Worm (Caenorhabditis elegans) whole organism, young adult: ENCODE results near the gene F13H10.8.
A peak's percentile ranks its signal among the peaks of the same experiment; 100 is the strongest.

Experiments
- B0019.2 ChIP-seq: fragments of 200-800 bp; sonication (Bioruptor generic); conservative IDR thresholded peaks from 2 replicates; pipeline ENCODE4 v1.3.6; 2022; ENCODE audit warnings: missing genetic modification reagents, missing genetic modification characterization, missing compliant biosample characterization
- B0035.1 ChIP-seq: sonication (generic microtip); optimal IDR thresholded peaks from 2 replicates; lab custom pipeline; 2016; ENCODE audit warnings: missing genetic modification characterization, mild to moderate bottlenecking, missing compliant biosample characterization, missing genotype, missing genetic modification reagents
- B0261.1 ChIP-seq: sonication (generic microtip); optimal IDR thresholded peaks from 2 replicates; lab custom pipeline; 2016; ENCODE audit warnings: mild to moderate bottlenecking, missing genetic modification characterization, moderate library complexity, missing compliant biosample characterization
- C17E4.6 ChIP-seq: fragments of 200-800 bp; sonication (Bioruptor generic); IDR thresholded peaks from 2 replicates; pipeline ENCODE4 v1.3.6; 2022; ENCODE audit warnings: missing genetic modification reagents, missing genetic modification characterization, missing compliant biosample characterization
- D2030.7 ChIP-seq: fragments of 200-800 bp; sonication (Bioruptor generic); IDR thresholded peaks from 2 replicates; pipeline ENCODE4 v1.3.6; 2022; ENCODE audit warnings: missing genetic modification reagents, missing genetic modification characterization, missing compliant biosample characterization
- F10E7.11 ChIP-seq: sonication (generic microtip); optimal IDR thresholded peaks from 2 replicates; lab custom pipeline; 2017; ENCODE audit warnings: mild to moderate bottlenecking, missing genetic modification characterization, moderate library complexity, missing compliant biosample characterization
- F22D6.2 ChIP-seq: sonication (generic microtip); optimal IDR thresholded peaks from 2 replicates; lab custom pipeline; 2016; ENCODE audit warnings: mild to moderate bottlenecking, missing genetic modification characterization, missing compliant biosample characterization
- F23B12.7 ChIP-seq: sonication (generic microtip); optimal IDR thresholded peaks from 2 replicates; lab custom pipeline; 2017; ENCODE audit warnings: missing genetic modification characterization, mild to moderate bottlenecking, missing compliant biosample characterization, antibody characterized with exemption, moderate library complexity; ENCODE audit not compliant: insufficient read depth
- F52B5.7 ChIP-seq: sonication (generic microtip); optimal IDR thresholded peaks from 2 replicates; lab custom pipeline; 2016; ENCODE audit warnings: mild to moderate bottlenecking, missing genetic modification characterization, missing compliant biosample characterization
- F55B11.4 ChIP-seq: sonication (generic microtip); optimal IDR thresholded peaks from 2 replicates; lab custom pipeline; 2016; ENCODE audit warnings: missing compliant biosample characterization, missing genetic modification characterization, borderline replicate concordance; ENCODE audit not compliant: insufficient read depth
- F57A8.1 ChIP-seq: fragments of 200-800 bp; sonication (Bioruptor generic); optimal IDR thresholded peaks from 2 replicates; lab custom pipeline; 2018; ENCODE audit warnings: mild to moderate bottlenecking, missing genetic modification characterization, moderate library complexity, missing compliant biosample characterization
- T07F8.4 ChIP-seq: sonication (generic microtip); optimal IDR thresholded peaks from 2 replicates; lab custom pipeline; 2016; ENCODE audit warnings: mild to moderate bottlenecking, missing genetic modification characterization, moderate library complexity, missing compliant biosample characterization
- Y56A3A.18 ChIP-seq: fragments of 200-800 bp; sonication (Bioruptor generic); IDR thresholded peaks from 2 replicates; pipeline ENCODE4 v1.3.6; 2022; ENCODE audit warnings: missing genetic modification reagents, missing genetic modification characterization, missing compliant biosample characterization
- aptf-3 ChIP-seq: fragments of 200-800 bp; sonication (Bioruptor generic); IDR thresholded peaks from 2 replicates; pipeline ENCODE4 v1.3.6; 2022; ENCODE audit warnings: missing genetic modification characterization, missing compliant biosample characterization
- attf-5 ChIP-seq: fragments of 200-800 bp; sonication (Bioruptor generic); optimal IDR thresholded peaks from 2 replicates; lab custom pipeline; 2018; ENCODE audit warnings: mild to moderate bottlenecking, missing genetic modification characterization, missing compliant biosample characterization
- bed-1 ChIP-seq: fragments of 200-800 bp; sonication (Bioruptor generic); IDR thresholded peaks from 2 replicates; pipeline ENCODE4 v1.3.6; 2022; ENCODE audit warnings: missing genetic modification reagents, missing genetic modification characterization, missing compliant biosample characterization
- ceh-40 ChIP-seq: fragments of 200-800 bp; sonication (Bioruptor generic); IDR thresholded peaks from 2 replicates; pipeline ENCODE4 v1.3.6; 2022; ENCODE audit warnings: missing genetic modification characterization, missing compliant biosample characterization
- ceh-79 ChIP-seq: sonication (generic microtip); optimal IDR thresholded peaks from 2 replicates; lab custom pipeline; 2017; ENCODE audit warnings: mild to moderate bottlenecking, missing genetic modification characterization, missing compliant biosample characterization
- ceh-91 ChIP-seq: fragments of 200-800 bp; sonication (Bioruptor generic); IDR thresholded peaks from 2 replicates; pipeline ENCODE4 v1.3.6; 2022; ENCODE audit warnings: missing genetic modification reagents, missing genetic modification characterization, missing compliant biosample characterization
- egl-18 ChIP-seq: fragments of 200-800 bp; sonication (Bioruptor generic); IDR thresholded peaks from 2 replicates; pipeline ENCODE4 v1.3.6; 2022; ENCODE audit warnings: missing genetic modification reagents, missing genetic modification characterization, missing compliant biosample characterization
- gei-17 ChIP-seq: fragments of 200-800 bp; sonication (Bioruptor generic); optimal IDR thresholded peaks from 2 replicates; lab custom pipeline; 2018; ENCODE audit warnings: mild to moderate bottlenecking, missing genetic modification characterization, missing compliant biosample characterization
- hmg-20 ChIP-seq: fragments of 200-800 bp; sonication (Bioruptor generic); IDR thresholded peaks from 2 replicates; pipeline ENCODE4 v1.3.6; 2022; ENCODE audit warnings: missing genetic modification reagents, missing genetic modification characterization, missing compliant biosample characterization
- hsf-1 ChIP-seq: fragments of 200-800 bp; sonication (Bioruptor generic); IDR thresholded peaks from 2 replicates; pipeline ENCODE4 v1.3.6; 2022; ENCODE audit warnings: missing genetic modification reagents, missing genetic modification characterization, missing compliant biosample characterization
- lag-1 ChIP-seq: fragments of 200-800 bp; sonication (Bioruptor generic); IDR thresholded peaks from 2 replicates; pipeline ENCODE4 v1.3.6; 2022; ENCODE audit warnings: missing genetic modification reagents, missing genetic modification characterization, missing compliant biosample characterization
- let-607 ChIP-seq, 2 experiments: fragments of 200-800 bp in 1 of 2; sonication (Bioruptor generic) in 1 of 2; sonication (generic microtip) in 1 of 2; optimal IDR thresholded peaks; 2 replicates each; lab custom pipeline; 2016 to 2018; ENCODE audit warnings: mild to moderate bottlenecking in 2 of 2, missing compliant biosample characterization in 2 of 2, missing genetic modification characterization in 2 of 2, moderate library complexity in 2 of 2, missing genotype in 1 of 2
- lin-40 ChIP-seq: sonication (generic microtip); optimal IDR thresholded peaks from 2 replicates; lab custom pipeline; 2016; ENCODE audit warnings: missing genetic modification characterization, mild to moderate bottlenecking, missing compliant biosample characterization, missing genotype, missing genetic modification reagents
- lir-1 ChIP-seq: fragments of 200-800 bp; sonication (Bioruptor generic); conservative IDR thresholded peaks from 2 replicates; pipeline ENCODE4 v1.3.6; 2022; ENCODE audit warnings: missing genetic modification reagents, missing genetic modification characterization, missing compliant biosample characterization
- lsy-27 ChIP-seq: sonication (generic microtip); optimal IDR thresholded peaks from 2 replicates; lab custom pipeline; 2017; ENCODE audit warnings: missing genetic modification characterization, mild to moderate bottlenecking, missing compliant biosample characterization, antibody characterized with exemption, missing genotype, borderline replicate concordance; ENCODE audit not compliant: insufficient read depth
- madf-8 ChIP-seq: fragments of 200-800 bp; sonication (Bioruptor generic); conservative IDR thresholded peaks from 2 replicates; pipeline ENCODE4 v1.3.6; 2022; ENCODE audit warnings: missing genetic modification reagents, missing genetic modification characterization, missing compliant biosample characterization
- mxl-1 ChIP-seq: sonication (generic microtip); optimal IDR thresholded peaks from 2 replicates; lab custom pipeline; 2016; ENCODE audit warnings: missing genetic modification characterization, missing compliant biosample characterization
- nfya-1 ChIP-seq: sonication (generic microtip); optimal IDR thresholded peaks from 2 replicates; lab custom pipeline; 2017; ENCODE audit warnings: antibody characterized with exemption, missing compliant biosample characterization, missing genetic modification characterization, borderline replicate concordance; ENCODE audit not compliant: insufficient read depth
- nhr-179 ChIP-seq: sonication (generic microtip); optimal IDR thresholded peaks from 2 replicates; lab custom pipeline; 2016; ENCODE audit warnings: mild to moderate bottlenecking, missing genetic modification characterization, missing compliant biosample characterization
- nhr-27 ChIP-seq: fragments of 200-800 bp; sonication (Bioruptor generic); optimal IDR thresholded peaks from 2 replicates; lab custom pipeline; 2018; ENCODE audit warnings: mild to moderate bottlenecking, missing genetic modification characterization, moderate library complexity, missing compliant biosample characterization
- nhr-90 ChIP-seq: sonication (generic microtip); optimal IDR thresholded peaks from 2 replicates; lab custom pipeline; 2016; ENCODE audit warnings: missing genotype, mild to moderate bottlenecking, missing genetic modification characterization, missing compliant biosample characterization
- pbrm-1 ChIP-seq: fragments of 200-800 bp; sonication (Bioruptor generic); IDR thresholded peaks from 2 replicates; pipeline ENCODE4 v1.3.6; 2022; ENCODE audit warnings: missing genetic modification reagents, missing genetic modification characterization, missing compliant biosample characterization
- pha-4 ChIP-seq: fragments of 150-350 bp; sonication (generic microtip); optimal IDR thresholded peaks from 2 replicates; lab custom pipeline; 2014; ENCODE audit warnings: missing biosample characterization, missing genetic modification reagents, missing genetic modification characterization
- repo-1 ChIP-seq: sonication (generic microtip); optimal IDR thresholded peaks from 2 replicates; lab custom pipeline; 2017; ENCODE audit warnings: mild to moderate bottlenecking, missing genetic modification characterization, missing compliant biosample characterization
- sea-2 ChIP-seq: fragments of 200-800 bp; sonication (Bioruptor generic); IDR thresholded peaks from 2 replicates; pipeline ENCODE4 v1.3.6; 2022; ENCODE audit warnings: missing genetic modification characterization, missing compliant biosample characterization
- snpc-3.4 ChIP-seq: sonication (generic microtip); optimal IDR thresholded peaks from 2 replicates; lab custom pipeline; 2017; ENCODE audit warnings: missing genetic modification characterization, mild to moderate bottlenecking, missing compliant biosample characterization, antibody characterized with exemption, moderate library complexity, missing genotype, missing genetic modification reagents
- sptf-2 ChIP-seq: fragments of 200-800 bp; sonication (Bioruptor generic); optimal IDR thresholded peaks from 2 replicates; lab custom pipeline; 2018; ENCODE audit warnings: mild to moderate bottlenecking, missing genetic modification characterization, missing compliant biosample characterization
- tbp1 ChIP-seq: fragments of 200-800 bp; sonication (Bioruptor generic); optimal IDR thresholded peaks from 2 replicates; lab custom pipeline; 2018; ENCODE audit warnings: mild to moderate bottlenecking, missing genetic modification characterization, missing compliant biosample characterization
- tbx-9 ChIP-seq: sonication (generic microtip); optimal IDR thresholded peaks from 2 replicates; lab custom pipeline; 2016; ENCODE audit warnings: borderline replicate concordance, missing genetic modification characterization, inconsistent platforms, missing compliant biosample characterization
- zim-3 ChIP-seq: sonication (generic microtip); optimal IDR thresholded peaks from 2 replicates; lab custom pipeline; 2017; ENCODE audit warnings: mild to moderate bottlenecking, missing genetic modification characterization, moderate library complexity, missing compliant biosample characterization
- ztf-26 ChIP-seq: sonication (generic microtip); optimal IDR thresholded peaks from 2 replicates; lab custom pipeline; 2017; ENCODE audit warnings: missing genetic modification characterization, missing compliant biosample characterization
- ztf-28 ChIP-seq: fragments of 200-800 bp; sonication (Bioruptor generic); IDR thresholded peaks from 2 replicates; pipeline ENCODE4 v1.3.6; 2022; ENCODE audit warnings: missing genetic modification reagents, missing genetic modification characterization, missing compliant biosample characterization
- ztf-3 ChIP-seq: fragments of 200-800 bp; sonication (Bioruptor generic); optimal IDR thresholded peaks from 2 replicates; lab custom pipeline; 2018; ENCODE audit warnings: mild to moderate bottlenecking, missing genetic modification characterization, missing compliant biosample characterization
- ztf-6 ChIP-seq: fragments of 200-800 bp; sonication (Bioruptor generic); IDR thresholded peaks from 2 replicates; pipeline ENCODE4 v1.3.6; 2022; ENCODE audit warnings: missing genetic modification reagents, missing genetic modification characterization, missing compliant biosample characterization

F13H10.8 gene

ce11 chrIV:11025941-11026340, 5.6 kb downstream of the F13H10.8 start (continued):
- TF ChIP-seq ceh-79 (tag; lab: Kevin White, UChicago) (peak; percentile 93), F57A8.1 (GFP tag; lab: Kevin White, UChicago) (peak; percentile 95), sptf-2 (GFP tag; lab: Kevin White, UChicago) (peak; percentile 97), gei-17 (GFP tag; lab: Kevin White, UChicago) (peak; percentile 29), lir-1 (GFP tag; lab: Robert Waterston, UW) (peak; percentile 63; the same call in 1 of the 2 replicates), T07F8.4 (tag; lab: Kevin White, UChicago) (peak; percentile 88), F10E7.11 (tag; lab: Kevin White, UChicago) (peak; percentile 82), hsf-1 (GFP tag; lab: Robert Waterston, UW) (peak; percentile 80; the same call in 1 of the 2 replicates), snpc-3.4 (tag; lab: Kevin White, UChicago) (peak; percentile 86), ztf-3 (GFP tag; lab: Kevin White, UChicago) (peak; percentile 29), bed-1 (GFP tag; lab: Robert Waterston, UW) (peak; percentile 56; the same call in 1 of the 2 replicates), tbp1 (GFP tag; lab: Kevin White, UChicago) (peak; percentile 98), nhr-27 (peak; percentile 84), nhr-90 (tag; lab: Kevin White, UChicago) (peak; percentile 97), B0261.1 (tag; lab: Kevin White, UChicago) (peak; percentile 89), hmg-20 (GFP tag; lab: Robert Waterston, UW) (peak; percentile 73), F23B12.7 (tag; lab: Kevin White, UChicago) (peak; percentile 49), D2030.7 (GFP tag; lab: Robert Waterston, UW) (peak; percentile 96), Y56A3A.18 (GFP tag; lab: Robert Waterston, UW) (0 out of 2 replicates have a peak, but pooled peaks have one; percentile 43), attf-5 (GFP tag; lab: Kevin White, UChicago) (peak; percentile 87), aptf-3 (GFP tag; lab: Robert Waterston, UW) (peak; percentile 85; the same call in 1 of the 2 replicates), ztf-6 (GFP tag; lab: Robert Waterston, UW) (no peak), pha-4 (no peak), nhr-179 (tag; lab: Kevin White, UChicago) (peak; percentile 51), F52B5.7 (peak; percentile 98), let-607 (tag; optimal IDR thresholded peaks at IDR 0.05; lab: Kevin White, UChicago) (peak in 1 of 2 experiments; percentile 55), F55B11.4 (tag; lab: Kevin White, UChicago) (no peak), ztf-26 (tag; lab: Kevin White, UChicago) (peak; percentile 63), zim-3 (tag; lab: Kevin White, UChicago) (peak; percentile 95), B0035.1 (tag; lab: Kevin White, UChicago) (peak; percentile 84), sea-2 (GFP tag; lab: Robert Waterston, UW) (peak; percentile 79; the same call in 1 of the 2 replicates), mxl-1 (tag; lab: Kevin White, UChicago) (peak; percentile 95), lag-1 (GFP tag; lab: Robert Waterston, UW) (no peak), ztf-28 (peak; percentile 82; the same call in 1 of the 2 replicates), repo-1 (tag; lab: Kevin White, UChicago) (peak; percentile 85), lin-40 (tag; lab: Kevin White, UChicago) (no peak), tbx-9 (tag; lab: Kevin White, UChicago) (peak; percentile 88), nfya-1 (tag; lab: Kevin White, UChicago) (no peak), B0019.2 (GFP tag; lab: Robert Waterston, UW) (peak; percentile 68), lsy-27 (tag; lab: Kevin White, UChicago) (peak; percentile 33), pbrm-1 (GFP tag; lab: Robert Waterston, UW) (peak; percentile 89), C17E4.6 (GFP tag; lab: Robert Waterston, UW) (peak; percentile 43; the same call in 1 of the 2 replicates), ceh-40 (GFP tag; lab: Robert Waterston, UW) (peak; percentile 92; the same call in 1 of the 2 replicates), ceh-91 (GFP tag; lab: Robert Waterston, UW) (peak; percentile 47), egl-18 (0 out of 2 replicates have a peak, but pooled peaks have one; percentile 77), madf-8 (GFP tag; lab: Robert Waterston, UW) (peak; percentile 55; the same call in 1 of the 2 replicates), F22D6.2 (tag; lab: Kevin White, UChicago) (peak; percentile 13)
